Fruit fly (Drosophila melanogaster): ENCODE measurements around the gene CanA-14F.

CanA-14F gene

dm6 chrX:16559514-16560510, 27.2 kb downstream of the CanA-14F start, which contains the start of gene Pp2B-14D (continued):
- TF ChIP-seq CG5953 (GFP tag; IDR thresholded peaks at IDR 0.05) (no peak), toy (GFP tag; IDR thresholded peaks at IDR 0.05) (no peak), CG18262 (tag; optimal IDR thresholded peaks at IDR 0.05) (peak; percentile 6), Sry-δ (GFP tag; optimal IDR thresholded peaks at IDR 0.05) (peak; percentile 1), CG15514 (GFP tag; optimal IDR thresholded peaks at IDR 0.05) (peak; percentile 35), Dip2 (GFP tag; IDR thresholded peaks at IDR 0.05) (no peak), Gug (GFP tag; IDR thresholded peaks at IDR 0.05) (no peak), H15 (GFP tag; IDR thresholded peaks at IDR 0.05) (no peak), ems (GFP tag; optimal IDR thresholded peaks at IDR 0.05) (no peak), ci (GFP tag; IDR thresholded peaks at IDR 0.05) (0 out of 3 replicates have a peak, but pooled peaks have one; percentile 25), CG12391 (tag; optimal IDR thresholded peaks at IDR 0.05) (no peak), chn (GFP tag; optimal IDR thresholded peaks at IDR 0.05) (no peak), nau (GFP tag; optimal IDR thresholded peaks at IDR 0.05) (peak; percentile 13), vnd (GFP tag; IDR thresholded peaks at IDR 0.05; ENCODE audit: partially characterized antibody) (no peak), ATbp (GFP tag; optimal IDR thresholded peaks at IDR 0.05) (no peak), stwl (tag; optimal IDR thresholded peaks at IDR 0.05) (peak; percentile 49), Sin3A (optimal IDR thresholded peaks at IDR 0.05) (peak; percentile 15), NC2β (GFP tag; optimal IDR thresholded peaks at IDR 0.05) (no peak), bsh (GFP tag; optimal IDR thresholded peaks at IDR 0.05) (peak in 1 of 2 experiments; percentile 27), Adf1 (GFP tag; IDR thresholded peaks at IDR 0.05) (peak; percentile 46), YL-1 (GFP tag; optimal IDR thresholded peaks at IDR 0.05) (peak; percentile 74), CG3995 (GFP tag; optimal IDR thresholded peaks at IDR 0.05) (no peak), CG2678 (tag; optimal IDR thresholded peaks at IDR 0.05) (peak; percentile 2), Med (GFP tag) (peak; percentile 69), gcm2 (GFP tag; optimal IDR thresholded peaks at IDR 0.05) (no peak), CG17186 (GFP tag; optimal IDR thresholded peaks at IDR 0.05) (no peak), esg (GFP tag; conservative IDR thresholded peaks at IDR 0.05) (no peak), CG13287 (GFP tag; IDR thresholded peaks at IDR 0.05; ENCODE audit: partially characterized antibody) (peak; percentile 26; the same call in 1 of the 2 replicates), vvl (GFP tag; IDR thresholded peaks at IDR 0.05) (peak; percentile 24; the same call in 1 of the 2 replicates), trem (tag; optimal IDR thresholded peaks at IDR 0.05) (peak; percentile 1), CG13424 (tag; optimal IDR thresholded peaks at IDR 0.05) (no peak), HLHmδ (GFP tag; optimal IDR thresholded peaks at IDR 0.05) (peak; percentile 48), CG17385 (GFP tag; optimal IDR thresholded peaks at IDR 0.05) (no peak), Stat92E (GFP tag; optimal IDR thresholded peaks at IDR 0.05) (peak in 1 of 3 experiments; percentile 1), Pdp1 (GFP tag; optimal IDR thresholded peaks at IDR 0.05) (peak in 1 of 2 experiments; percentile 17), Xrp1 (GFP tag; IDR thresholded peaks at IDR 0.05) (no peak), zf30C (GFP tag; optimal IDR thresholded peaks at IDR 0.05) (peak; percentile 73), insv (GFP tag; optimal IDR thresholded peaks at IDR 0.05) (peak in 1 of 2 experiments; percentile 88), Optix (GFP tag; IDR thresholded peaks at IDR 0.05) (no peak), CG30020 (tag; optimal IDR thresholded peaks at IDR 0.05) (no peak), pzg (GFP tag; optimal IDR thresholded peaks at IDR 0.05) (peak; percentile 61), danr (GFP tag; IDR thresholded peaks at IDR 0.05) (no peak), lmd (GFP tag; IDR thresholded peaks at IDR 0.05) (no peak), sisA (GFP tag; IDR thresholded peaks at IDR 0.05) (no peak), aop (GFP tag; IDR thresholded peaks at IDR 0.05) (no peak), CG2129 (GFP tag; IDR thresholded peaks at IDR 0.05; ENCODE audit: partially characterized antibody) (no peak), pita (GFP tag; optimal IDR thresholded peaks at IDR 0.05) (peak; percentile 52), inv (GFP tag; IDR thresholded peaks at IDR 0.05; ENCODE audit: partially characterized antibody) (no peak)
